Fruit fly (Drosophila melanogaster): ENCODE measurements around the gene CG14683.

Gene CG14683

DNA sequence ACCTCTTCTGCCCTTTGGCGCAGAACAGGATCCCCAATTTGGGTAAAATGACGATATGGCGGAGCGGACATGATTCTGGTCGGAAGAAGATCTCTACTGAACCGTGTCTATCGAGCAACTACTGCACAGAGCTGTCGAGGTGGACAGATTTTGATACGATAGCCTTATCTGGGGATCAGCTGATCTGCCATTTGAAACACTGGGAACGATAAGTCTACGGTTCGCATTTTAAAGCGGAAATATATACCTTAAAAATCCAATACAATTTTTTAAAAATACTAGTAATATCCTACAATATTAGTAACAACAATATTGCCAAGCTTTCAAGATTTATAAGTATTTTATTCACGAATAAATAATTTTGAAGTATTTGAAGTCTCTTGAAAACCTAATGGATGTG, 12.8 kb downstream of the CG14683 start, which contains the start of gene CG31373:
TSS of gene CG31373 (minus strand) at position 101 of the 400 bp plus-strand sequence.
- no peak for TF ChIP-seq noc (tag; optimal IDR thresholded peaks at IDR 0.05)

DNA sequence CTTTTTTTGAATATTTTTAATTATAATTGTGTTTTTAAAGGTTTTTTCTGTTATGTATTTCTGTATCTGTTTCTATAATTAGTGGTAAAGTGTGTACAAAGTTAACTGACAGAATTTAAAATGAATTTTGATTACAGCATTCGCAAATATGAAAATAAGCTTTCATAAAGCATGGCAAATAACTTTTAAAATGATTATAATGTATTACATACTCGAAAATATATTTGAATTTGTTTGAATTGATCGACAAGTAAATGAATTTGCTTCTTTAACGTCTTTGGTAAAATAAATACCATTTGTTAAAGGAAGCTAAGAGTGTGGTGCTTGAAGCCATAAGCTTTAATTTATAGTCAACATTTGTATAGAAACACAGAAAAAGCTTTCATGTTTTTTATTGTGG, 14.7 kb downstream of the CG14683 start, which contains the start of gene CG14689:
TSS of gene CG14689 (minus strand) at position 101 of the 400 bp plus-strand sequence.
- no peak for TF ChIP-seq noc (tag; optimal IDR thresholded peaks at IDR 0.05)

DNA sequence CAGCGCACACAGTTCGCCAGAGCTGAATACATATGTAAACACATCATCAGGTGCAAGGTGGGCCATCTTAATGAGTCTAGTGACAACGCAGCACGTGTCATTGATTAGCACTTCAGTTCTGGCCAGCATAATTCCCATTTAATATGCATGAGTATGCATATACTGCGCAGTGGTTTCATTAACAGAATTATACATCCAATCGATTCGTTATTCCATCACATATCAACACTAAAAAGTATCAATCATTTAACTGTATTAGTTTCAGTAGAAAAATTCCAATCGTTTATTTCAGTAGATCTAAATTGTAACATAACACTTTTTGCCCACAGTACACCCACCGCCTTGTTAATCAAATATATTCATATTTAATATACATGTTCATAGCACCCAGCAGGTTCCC, 18.1 kb downstream of the CG14683 start, which contains the start of gene CG4073:
TSS of gene CG4073 (plus strand) at position 301 of the 400 bp plus-strand sequence.
- no peak for TF ChIP-seq noc (tag; optimal IDR thresholded peaks at IDR 0.05)

DNA sequence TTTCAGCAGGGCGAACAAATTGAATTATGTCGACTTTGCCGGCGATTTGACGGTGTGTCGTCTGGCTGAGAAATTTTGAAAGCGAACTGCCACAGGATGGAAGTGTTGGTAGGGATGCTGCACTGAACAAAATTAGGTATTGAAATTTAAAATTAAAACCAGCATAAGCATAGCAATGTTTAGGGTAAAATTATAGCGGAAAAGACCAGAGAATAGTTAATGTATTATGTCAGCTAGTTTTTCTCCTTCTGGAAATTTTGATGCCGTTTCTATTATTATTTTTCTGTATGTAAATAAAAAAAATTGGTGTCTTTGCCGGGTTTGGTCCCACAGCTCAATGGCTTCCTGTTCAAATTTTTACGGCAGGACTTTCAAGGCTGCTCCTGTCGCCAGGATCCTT, 30.3 kb downstream of the CG14683 start:
- no peak for TF ChIP-seq noc (tag; optimal IDR thresholded peaks at IDR 0.05)

DNA sequence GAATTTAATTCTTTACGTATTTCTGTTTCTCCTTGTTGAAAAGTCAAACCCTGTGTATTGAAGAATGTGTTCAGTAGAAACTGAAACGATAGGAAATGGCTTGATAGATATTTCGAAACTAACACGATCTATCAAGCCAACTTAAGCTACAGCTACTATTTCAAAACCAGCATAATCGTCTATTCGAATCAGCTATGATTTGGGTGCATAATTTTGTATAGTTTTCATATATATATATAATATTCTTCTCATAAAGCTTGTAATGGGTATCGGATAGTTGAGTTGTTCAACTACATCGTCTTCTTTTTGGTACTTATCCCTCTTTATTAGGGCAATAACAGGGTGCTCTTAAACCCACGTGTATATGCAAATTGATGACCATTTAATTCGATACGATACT, 39.4 kb downstream of the CG14683 start, which contains the start of gene tomboy20:
TSS of gene tomboy20 (minus strand) at position 101 of the 400 bp plus-strand sequence.
- TF ChIP-seq noc (tag; optimal IDR thresholded peaks at IDR 0.05): no peak

DNA sequence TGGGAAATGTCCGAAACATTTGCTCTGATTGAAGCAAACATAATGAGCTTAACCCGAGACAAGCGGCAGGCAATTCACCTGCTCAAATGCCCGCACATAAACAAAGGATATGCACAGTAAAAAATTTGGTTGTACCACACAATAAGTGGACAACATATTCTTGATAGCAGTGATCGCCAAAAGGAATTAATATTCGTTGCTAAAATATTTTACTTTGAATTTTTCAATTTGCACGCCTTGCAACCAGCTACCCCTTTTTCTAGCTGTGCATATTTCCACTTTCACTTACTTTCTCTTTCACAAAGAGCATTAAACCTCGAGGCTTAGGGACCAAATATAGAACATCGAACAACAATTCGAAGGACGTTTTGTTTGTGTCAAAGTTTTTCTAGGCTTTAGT, 51.2 kb downstream of the CG14683 start:
- no peak for TF ChIP-seq noc (tag; optimal IDR thresholded peaks at IDR 0.05)

All from whole organism, larva.